Worm (Caenorhabditis elegans) whole organism, early embryonic: ENCODE results near the gene snpc-1.3.

Experiments used
- B0310.2 ChIP-seq: sonication (generic microtip); optimal IDR thresholded peaks from 2 replicates; lab custom pipeline; 2016; ENCODE audit warnings: mild to moderate bottlenecking, missing genetic modification characterization, missing compliant biosample characterization
- F13C5.2 ChIP-seq: sonication (generic microtip); optimal IDR thresholded peaks from 2 replicates; lab custom pipeline; 2017; ENCODE audit warnings: mild to moderate bottlenecking, missing genetic modification characterization, inconsistent platforms, missing compliant biosample characterization
- aly-1 ChIP-seq: sonication (generic microtip); optimal IDR thresholded peaks from 2 replicates; lab custom pipeline; 2016; ENCODE audit warnings: missing genetic modification characterization, missing compliant biosample characterization
- ama-1 ChIP-seq: fragments of 150-350 bp; optimal IDR thresholded peaks from 2 replicates; lab custom pipeline; 2014
- ceh-13 ChIP-seq: fragments of 200-800 bp; sonication (Bioruptor generic); optimal IDR thresholded peaks from 2 replicates; lab custom pipeline; 2018; ENCODE audit warnings: mild to moderate bottlenecking, missing genetic modification characterization, missing compliant biosample characterization
- ceh-36 ChIP-seq: sonication (generic microtip); optimal IDR thresholded peaks from 2 replicates; lab custom pipeline; 2016; ENCODE audit warnings: missing genetic modification characterization, inconsistent platforms, missing compliant biosample characterization
- flt-1 ChIP-seq: fragments of 200-800 bp; sonication (Bioruptor generic); IDR thresholded peaks from 2 replicates; pipeline ENCODE4 v1.3.6; 2022; ENCODE audit warnings: missing genetic modification characterization, missing compliant biosample characterization
- hmbx-1 ChIP-seq: sonication (generic microtip); optimal IDR thresholded peaks from 2 replicates; lab custom pipeline; 2016; ENCODE audit warnings: mild to moderate bottlenecking, missing genetic modification characterization, missing compliant biosample characterization
- pes-1 ChIP-seq: fragments of 200-800 bp; sonication (Bioruptor generic); IDR thresholded peaks from 2 replicates; pipeline ENCODE4 v1.3.6; 2022; ENCODE audit warnings: missing genetic modification reagents, missing genetic modification characterization, missing compliant biosample characterization
- sea-1 ChIP-seq: fragments of 200-800 bp; sonication (Bioruptor generic); conservative IDR thresholded peaks from 2 replicates; pipeline ENCODE4 v1.3.6; 2022; ENCODE audit warnings: missing genetic modification characterization, missing compliant biosample characterization
- tra-4 ChIP-seq: sonication (generic microtip); optimal IDR thresholded peaks from 2 replicates; lab custom pipeline; 2017; ENCODE audit warnings: missing genetic modification characterization, missing compliant biosample characterization

- TF ChIP-seq ceh-13 (GFP tag; lab: Kevin White, UChicago) (no peak), flt-1 (GFP tag; lab: Robert Waterston, UW) (no peak), aly-1 (no peak), ama-1 (lab: Kevin White, UChicago) (no peak), pes-1 (GFP tag; lab: Robert Waterston, UW) (no peak), B0310.2 (tag; lab: Kevin White, UChicago) (no peak), hmbx-1 (tag; lab: Kevin White, UChicago) (no peak), tra-4 (tag; lab: Kevin White, UChicago) (no peak), ceh-36 (tag; lab: Kevin White, UChicago) (no peak), sea-1 (GFP tag; lab: Robert Waterston, UW) (no peak), F13C5.2 (no peak)
Measured at ce11 chrV:5462894-5463293, 23.9 kb upstream of the snpc-1.3 start, which contains the start of gene srg-67.
